Worm (Caenorhabditis elegans) whole organism, late embryonic: ENCODE data around the gene mrck-1.

ENCODE experiments used
- T23F11.4 ChIP-seq: fragments of 200-800 bp; sonication (Bioruptor generic); optimal IDR thresholded peaks from 2 replicates; lab custom pipeline; 2018; ENCODE audit warnings: mild to moderate bottlenecking, missing genetic modification characterization, missing compliant biosample characterization
- ama-1 ChIP-seq: fragments of 150-350 bp; optimal IDR thresholded peaks from 2 replicates; lab custom pipeline; 2014
- ceh-19 ChIP-seq: fragments of 200-800 bp; sonication (Bioruptor generic); optimal IDR thresholded peaks from 2 replicates; lab custom pipeline; 2018; ENCODE audit warnings: mild to moderate bottlenecking, missing genetic modification characterization, missing compliant biosample characterization
- dve-1 ChIP-seq: sonication (generic microtip); optimal IDR thresholded peaks from 2 replicates; lab custom pipeline; 2017; ENCODE audit warnings: antibody characterized with exemption, mild to moderate bottlenecking, missing genetic modification characterization, missing compliant biosample characterization
- elt-2 ChIP-seq: sonication (generic microtip); optimal IDR thresholded peaks from 2 replicates; lab custom pipeline; 2016; ENCODE audit warnings: missing genetic modification reagents, missing genetic modification characterization, missing compliant biosample characterization
- elt-4 ChIP-seq: sonication (generic microtip); optimal IDR thresholded peaks from 2 replicates; lab custom pipeline; 2016; ENCODE audit warnings: missing genetic modification characterization, missing compliant biosample characterization
- fkh-10 ChIP-seq: fragments of 150-350 bp; optimal IDR thresholded peaks from 2 replicates; lab custom pipeline; 2014; ENCODE audit warnings: missing biosample characterization, missing genetic modification reagents, missing genetic modification characterization
- tbx-2 ChIP-seq: sonication (generic microtip); optimal IDR thresholded peaks from 2 replicates; lab custom pipeline; 2016; ENCODE audit warnings: missing genetic modification characterization, missing compliant biosample characterization

DNA sequence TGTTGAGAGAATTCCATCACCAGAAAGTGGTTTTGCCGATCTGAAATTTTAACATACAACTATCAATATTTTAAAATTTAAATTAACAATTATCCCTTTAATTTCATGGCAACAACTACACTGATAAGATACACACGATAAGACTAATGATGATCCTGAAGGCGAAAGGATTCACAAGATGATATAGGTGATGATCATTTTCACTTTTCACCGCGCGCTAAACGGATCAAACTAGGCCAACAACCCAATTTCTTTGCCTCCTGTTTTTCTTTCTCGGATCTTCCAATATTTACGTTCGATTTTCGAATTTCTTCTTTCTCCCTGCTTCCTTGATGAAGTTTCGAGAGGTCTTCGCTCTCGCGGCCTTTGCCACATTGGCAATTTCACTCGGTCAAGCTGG lies 7.9 kb downstream of the mrck-1 start, which contains the start of gene K08B12.1:
- TF ChIP-seq ama-1 (lab: Kevin White, UChicago) = no peak
- TF ChIP-seq dve-1 = no peak
- TF ChIP-seq T23F11.4 (GFP tag; lab: Kevin White, UChicago) = no peak
- no peak for TF ChIP-seq fkh-10 (GFP tag; lab: Kevin White, UChicago)
- TF ChIP-seq ceh-19 (GFP tag; lab: Kevin White, UChicago) = no peak
- TF ChIP-seq elt-2 (tag; lab: Kevin White, UChicago) = no peak
- TF ChIP-seq tbx-2 (tag; lab: Kevin White, UChicago) = no peak
- no peak for TF ChIP-seq elt-4 (tag; lab: Kevin White, UChicago)
